Worm (Caenorhabditis elegans) whole organism, L2 larva: ENCODE results near the gene B0222.5.

Experiments used
- skn-1 ChIP-seq: sonication (generic microtip); optimal IDR thresholded peaks from 2 replicates; lab custom pipeline; 2017; ENCODE audit warnings: missing biosample characterization, missing genetic modification characterization
- ztf-1 ChIP-seq: fragments of 200-800 bp; sonication (Bioruptor generic); conservative IDR thresholded peaks from 2 replicates; pipeline ENCODE4 v1.3.6; 2022; ENCODE audit warnings: missing genetic modification characterization, missing compliant biosample characterization

- TF ChIP-seq skn-1 (tag; lab: Kevin White, UChicago) (no peak), ztf-1 (no peak)
These were observed 29.2 kb upstream of the B0222.5 start for ce11 chrV:9183718-9184441.
